Worm (Caenorhabditis elegans): ENCODE results near the gene sssh-1.

ce11 chrX:14853712-14854217 is 22.0 kb upstream of the sssh-1 start, which contains the start of the genes C27C12.1 and C27C12.4:
- TF ChIP-seq snpc-4 (tag; optimal IDR thresholded peaks at IDR 0.05) (no peak), unc-120 (tag; optimal IDR thresholded peaks at IDR 0.05; ENCODE audit: poor library complexity, severe bottlenecking) (peak; percentile 58), tbx-8 (GFP tag; optimal IDR thresholded peaks at IDR 0.05) (no peak), elt-3 (tag; optimal IDR thresholded peaks at IDR 0.05) (no peak), mab-5 (tag; optimal IDR thresholded peaks at IDR 0.05) (no peak)
